Worm (Caenorhabditis elegans) whole organism, L3 larva: ENCODE results near the gene F55C9.14.

ENCODE experiments used
- aly-2 ChIP-seq: fragments of 150-350 bp; optimal IDR thresholded peaks from 2 replicates; lab custom pipeline; 2014; ENCODE audit warnings: missing biosample characterization, missing genetic modification characterization
- ama-1 ChIP-seq: fragments of 150-350 bp; optimal IDR thresholded peaks from 2 replicates; lab custom pipeline; 2018
- ceh-16 ChIP-seq: sonication (generic microtip); optimal IDR thresholded peaks from 2 replicates; lab custom pipeline; 2017; ENCODE audit warnings: missing biosample characterization, missing genetic modification characterization
- ceh-82 ChIP-seq: fragments of 150-350 bp; optimal IDR thresholded peaks from 2 replicates; lab custom pipeline; 2014; ENCODE audit warnings: missing biosample characterization, missing genetic modification characterization
- ceh-9 ChIP-seq: sonication (generic microtip); optimal IDR thresholded peaks from 2 replicates; lab custom pipeline; 2018; ENCODE audit warnings: missing biosample characterization, missing genetic modification characterization
- daf-12 ChIP-seq: fragments of 150-350 bp; optimal IDR thresholded peaks from 2 replicates; lab custom pipeline; 2014; ENCODE audit warnings: missing biosample characterization, missing genetic modification reagents, missing genetic modification characterization
- egl-5 ChIP-seq: fragments of 150-350 bp; optimal IDR thresholded peaks from 2 replicates; lab custom pipeline; 2017; ENCODE audit warnings: missing biosample characterization, missing genetic modification reagents, missing genetic modification characterization, inconsistent platforms
- elt-1 ChIP-seq: fragments of 150-350 bp; optimal IDR thresholded peaks from 2 replicates; lab custom pipeline; 2014; ENCODE audit warnings: missing biosample characterization, missing genetic modification characterization
- elt-2 ChIP-seq: sonication (generic microtip); optimal IDR thresholded peaks from 2 replicates; lab custom pipeline; 2016; ENCODE audit warnings: missing genetic modification reagents, mild to moderate bottlenecking, missing genetic modification characterization, missing compliant biosample characterization
- elt-3 ChIP-seq, 3 experiments: fragments of 150-350 bp in 1 of 3; sonication (generic microtip) in 2 of 3; optimal IDR thresholded peaks; 2 replicates in 2 of 3; 4 replicates in 1 of 3; lab custom pipeline; 2014 to 2017; ENCODE audit warnings: missing biosample characterization in 3 of 3, missing genetic modification characterization in 3 of 3
- eor-1 ChIP-seq, 2 experiments: fragments of 150-350 bp; optimal IDR thresholded peaks; 2 replicates each; lab custom pipeline; 2014 to 2018; ENCODE audit warnings: missing biosample characterization in 2 of 2, missing genetic modification characterization in 2 of 2
- fkh-10 ChIP-seq: sonication (generic microtip); optimal IDR thresholded peaks from 2 replicates; lab custom pipeline; 2017; ENCODE audit warnings: missing biosample characterization, missing genetic modification reagents, missing genetic modification characterization
- fkh-2 ChIP-seq: fragments of 150-350 bp; optimal IDR thresholded peaks from 2 replicates; lab custom pipeline; 2014; ENCODE audit warnings: missing biosample characterization, missing genetic modification reagents, missing genetic modification characterization
- hmg-11 ChIP-seq: sonication (generic microtip); optimal IDR thresholded peaks from 2 replicates; lab custom pipeline; 2016; ENCODE audit warnings: missing genetic modification characterization, missing compliant biosample characterization
- jun-1 ChIP-seq: fragments of 150-350 bp; optimal IDR thresholded peaks from 2 replicates; lab custom pipeline; 2014; ENCODE audit warnings: missing biosample characterization, missing genetic modification reagents, missing genetic modification characterization
- lsy-12 ChIP-seq: sonication (generic microtip); optimal IDR thresholded peaks from 2 replicates; lab custom pipeline; 2016; ENCODE audit warnings: mild to moderate bottlenecking, missing genetic modification characterization, missing compliant biosample characterization
- mdl-1 ChIP-seq: fragments of 150-350 bp; optimal IDR thresholded peaks from 2 replicates; lab custom pipeline; 2014; ENCODE audit warnings: missing biosample characterization, missing genetic modification characterization
- mml-1 ChIP-seq: fragments of 150-350 bp; sonication (generic microtip); optimal IDR thresholded peaks from 3 replicates; lab custom pipeline; 2014; ENCODE audit warnings: missing biosample characterization, missing genetic modification characterization
- nhr-11 ChIP-seq: fragments of 150-350 bp; optimal IDR thresholded peaks from 2 replicates; lab custom pipeline; 2014; ENCODE audit warnings: missing biosample characterization, missing genetic modification characterization
- nhr-12 ChIP-seq: fragments of 150-350 bp; optimal IDR thresholded peaks from 2 replicates; lab custom pipeline; 2014; ENCODE audit warnings: missing biosample characterization, missing genetic modification characterization
- nhr-23 ChIP-seq: fragments of 150-350 bp; optimal IDR thresholded peaks from 2 replicates; lab custom pipeline; 2014; ENCODE audit warnings: missing biosample characterization, missing genetic modification reagents, missing genetic modification characterization
- nhr-28 ChIP-seq: fragments of 150-350 bp; optimal IDR thresholded peaks from 2 replicates; lab custom pipeline; 2014; ENCODE audit warnings: missing biosample characterization, missing genetic modification characterization
- nhr-67 ChIP-seq: fragments of 150-350 bp; optimal IDR thresholded peaks from 2 replicates; lab custom pipeline; 2014; ENCODE audit warnings: missing biosample characterization, missing genetic modification characterization
- nhr-76 ChIP-seq: fragments of 150-350 bp; sonication (generic microtip); optimal IDR thresholded peaks from 5 replicates; lab custom pipeline; 2014; ENCODE audit warnings: missing biosample characterization, missing genetic modification characterization
- nhr-77 ChIP-seq: fragments of 150-350 bp; optimal IDR thresholded peaks from 2 replicates; lab custom pipeline; 2014; ENCODE audit warnings: missing biosample characterization, missing genetic modification characterization
- pha-4 ChIP-seq: fragments of 150-350 bp; optimal IDR thresholded peaks from 2 replicates; lab custom pipeline; 2014; ENCODE audit warnings: missing biosample characterization, missing genetic modification reagents, missing genetic modification characterization
- pqm-1 ChIP-seq: fragments of 150-350 bp; optimal IDR thresholded peaks from 2 replicates; lab custom pipeline; 2017; ENCODE audit warnings: missing biosample characterization, missing genetic modification characterization, inconsistent platforms
- sea-2 ChIP-seq: fragments of 150-350 bp; sonication (generic microtip); optimal IDR thresholded peaks from 4 replicates; lab custom pipeline; 2014; ENCODE audit warnings: missing biosample characterization, missing genetic modification reagents, missing genetic modification characterization
- skn-1 ChIP-seq: fragments of 150-350 bp; optimal IDR thresholded peaks from 2 replicates; lab custom pipeline; 2014; ENCODE audit warnings: missing biosample characterization, missing genetic modification characterization
- snpc-4 ChIP-seq: fragments of 150-350 bp; optimal IDR thresholded peaks from 2 replicates; lab custom pipeline; 2014; ENCODE audit warnings: missing biosample characterization, missing genetic modification characterization
- unc-39 ChIP-seq: sonication (generic microtip); optimal IDR thresholded peaks from 4 replicates; lab custom pipeline; 2017; ENCODE audit warnings: missing biosample characterization, missing genetic modification characterization
- unc-62 ChIP-seq: fragments of 150-350 bp; sonication (generic microtip); optimal IDR thresholded peaks from 4 replicates; lab custom pipeline; 2014; ENCODE audit warnings: missing biosample characterization, missing genetic modification reagents, missing genetic modification characterization
- zag-1 ChIP-seq: fragments of 150-350 bp; optimal IDR thresholded peaks from 2 replicates; lab custom pipeline; 2014; ENCODE audit warnings: missing biosample characterization, missing genetic modification characterization
- ztf-11 ChIP-seq: fragments of 150-350 bp; optimal IDR thresholded peaks from 2 replicates; lab custom pipeline; 2014; ENCODE audit warnings: missing biosample characterization, missing genetic modification characterization
- ztf-4 ChIP-seq: fragments of 150-350 bp; optimal IDR thresholded peaks from 2 replicates; lab custom pipeline; 2014; ENCODE audit warnings: missing biosample characterization, missing genetic modification characterization

F55C9.14 gene

DNA sequence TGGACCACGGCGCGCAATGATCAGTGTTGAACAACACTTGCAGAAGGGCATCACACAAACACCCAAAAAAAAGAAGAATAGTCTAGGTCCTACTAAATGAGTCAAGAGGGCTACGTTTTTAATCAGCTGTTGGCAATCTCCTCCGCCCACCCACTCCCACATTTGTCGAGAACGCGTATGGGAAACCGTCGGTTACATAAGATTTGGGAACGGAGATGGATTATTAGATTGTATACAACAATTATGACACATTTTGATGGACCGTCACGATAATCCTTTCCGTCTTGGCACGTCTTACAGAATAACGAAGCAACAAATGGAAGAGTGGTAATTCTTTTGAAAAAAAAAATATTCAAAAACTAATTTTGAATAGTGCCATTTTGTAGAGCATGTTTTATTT is 13.4 kb upstream of the F55C9.14 start:
- TF ChIP-seq ceh-82 (tag; lab: Kevin White, UChicago), result no peak
- no peak for TF ChIP-seq mdl-1 (tag; lab: Kevin White, UChicago)
- no peak for TF ChIP-seq snpc-4 (tag; lab: Kevin White, UChicago)
- TF ChIP-seq nhr-76, result no peak
- TF ChIP-seq fkh-10 (GFP tag; lab: Kevin White, UChicago), result no peak
- no peak for TF ChIP-seq nhr-28
- no peak for TF ChIP-seq ama-1 (lab: Kevin White, UChicago)
- no peak for TF ChIP-seq nhr-11 (tag; lab: Kevin White, UChicago)
- TF ChIP-seq eor-1 (tag; optimal IDR thresholded peaks at IDR 0.05; lab: Kevin White, UChicago), result no peak

DNA sequence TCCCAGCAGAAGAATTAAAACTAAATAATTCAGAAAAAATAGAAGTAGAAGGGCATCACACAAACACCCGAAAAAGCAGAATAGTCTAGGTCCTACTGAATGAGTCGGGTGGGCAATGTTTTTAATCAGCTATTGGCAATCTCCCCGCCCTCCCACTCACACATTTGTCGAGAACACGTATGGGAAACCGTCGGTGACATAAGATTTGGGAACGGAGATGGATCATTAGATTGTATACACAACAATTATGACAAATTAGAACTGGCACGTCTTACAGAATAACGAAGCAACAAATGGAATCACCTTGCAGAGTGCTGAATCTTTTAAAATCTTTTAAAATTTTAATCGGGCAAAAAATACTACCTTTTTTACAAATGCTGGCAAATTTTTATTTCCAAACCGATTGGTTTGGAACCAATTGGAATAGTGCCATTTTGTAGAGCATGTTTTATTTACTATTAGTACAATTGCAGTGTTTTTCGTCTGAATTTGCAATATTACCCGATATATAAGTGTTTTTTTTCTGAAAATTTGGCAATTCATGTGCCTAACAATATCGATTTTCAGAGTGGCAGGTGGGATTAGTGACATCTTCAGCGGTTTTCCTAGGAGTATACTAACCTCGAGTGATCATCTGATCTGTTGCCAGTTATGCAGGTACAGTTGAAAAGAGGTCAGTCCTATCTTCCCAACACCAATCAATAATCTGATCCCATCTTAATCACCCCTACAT is 11.1 kb upstream of the F55C9.14 start, which contains the start of the genes F55C9.3 and fbxb-57:
Gene F55C9.3, minus strand, starts transcription at position 101 of the 733 bp plus-strand sequence.
Gene fbxb-57, plus strand, starts transcription at position 683 of the 733 bp plus-strand sequence.
- TF ChIP-seq ztf-11 (tag; lab: Kevin White, UChicago) (no peak), aly-2 (tag; lab: Kevin White, UChicago) (no peak), fkh-10 (GFP tag; lab: Kevin White, UChicago) (no peak), ceh-82 (tag; lab: Kevin White, UChicago) (no peak), mml-1 (tag; lab: Kevin White, UChicago) (no peak), elt-3 (tag; optimal IDR thresholded peaks at IDR 0.05; lab: Kevin White, UChicago) (no peak), mdl-1 (tag; lab: Kevin White, UChicago) (no peak), daf-12 (tag; lab: Kevin White, UChicago) (no peak), sea-2 (no peak)

DNA sequence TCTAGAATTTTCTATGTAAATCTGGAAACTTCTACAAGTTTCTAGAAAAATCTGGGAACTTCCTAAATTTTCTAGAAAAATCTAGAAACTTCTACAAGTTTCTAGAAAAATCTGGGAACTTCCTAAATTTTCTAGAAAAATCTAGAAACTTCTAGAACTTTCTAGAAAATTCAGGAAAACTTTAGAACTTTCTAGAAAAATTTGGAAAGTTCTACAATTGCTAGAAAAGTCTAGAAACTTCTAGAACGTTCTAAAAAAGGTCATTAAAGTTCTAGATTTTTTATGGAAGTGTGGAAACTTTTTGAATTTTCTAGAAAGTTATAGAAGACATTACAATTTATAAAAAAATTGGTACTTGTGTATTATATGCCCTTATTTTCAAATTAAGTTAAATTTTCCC is 6.3 kb upstream of the F55C9.14 start, which contains the start of gene F55C9.5:
Gene F55C9.5, minus strand, starts transcription at position 101 of the 400 bp plus-strand sequence.
- TF ChIP-seq nhr-11 (tag; lab: Kevin White, UChicago) (no peak), elt-1 (tag; lab: Kevin White, UChicago) (no peak), ztf-11 (tag; lab: Kevin White, UChicago) (no peak), nhr-23 (no peak), hmg-11 (tag; lab: Kevin White, UChicago) (no peak), zag-1 (tag; lab: Kevin White, UChicago) (no peak), nhr-28 (no peak), aly-2 (tag; lab: Kevin White, UChicago) (no peak), daf-12 (tag; lab: Kevin White, UChicago) (no peak), nhr-12 (tag; lab: Kevin White, UChicago) (no peak), eor-1 (tag; optimal IDR thresholded peaks at IDR 0.05; lab: Kevin White, UChicago) (no peak), elt-3 (tag; optimal IDR thresholded peaks at IDR 0.05; lab: Kevin White, UChicago) (no peak), fkh-10 (GFP tag; lab: Kevin White, UChicago) (no peak), nhr-67 (tag; lab: Kevin White, UChicago) (no peak), ama-1 (lab: Kevin White, UChicago) (no peak), skn-1 (no peak)

DNA sequence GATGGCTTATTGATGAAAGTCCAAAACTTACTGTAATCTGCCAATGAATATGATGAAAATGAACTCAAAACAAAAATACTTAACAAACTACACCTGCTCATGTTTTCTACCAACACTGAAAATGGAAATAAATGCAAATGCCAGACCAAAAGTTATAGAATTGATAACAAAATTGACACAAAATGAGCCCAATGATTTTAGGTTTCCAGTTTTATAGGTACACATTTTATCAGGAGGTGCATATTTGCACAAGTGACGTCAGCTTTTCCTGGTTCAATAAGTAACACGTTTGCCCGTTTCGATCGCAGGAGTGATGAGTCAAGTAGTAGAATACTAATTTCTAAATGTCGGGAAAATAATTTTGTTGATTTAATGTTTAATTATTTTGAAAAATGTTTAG is 2.6 kb upstream of the F55C9.14 start, which contains the start of gene F55C9.6:
Gene F55C9.6, minus strand, starts transcription at position 101 of the 400 bp plus-strand sequence.
- TF ChIP-seq ztf-4 (tag; lab: Kevin White, UChicago) (no peak), skn-1 (no peak), nhr-12 (tag; lab: Kevin White, UChicago) (no peak), nhr-23 (no peak), sea-2 (no peak), elt-2 (tag; lab: Kevin White, UChicago) (no peak), fkh-2 (tag; lab: Kevin White, UChicago) (no peak), ceh-9 (tag; lab: Kevin White, UChicago) (no peak), ama-1 (lab: Kevin White, UChicago) (no peak), ceh-16 (tag; lab: Kevin White, UChicago) (no peak), daf-12 (tag; lab: Kevin White, UChicago) (no peak), pqm-1 (tag; lab: Kevin White, UChicago) (no peak)

DNA sequence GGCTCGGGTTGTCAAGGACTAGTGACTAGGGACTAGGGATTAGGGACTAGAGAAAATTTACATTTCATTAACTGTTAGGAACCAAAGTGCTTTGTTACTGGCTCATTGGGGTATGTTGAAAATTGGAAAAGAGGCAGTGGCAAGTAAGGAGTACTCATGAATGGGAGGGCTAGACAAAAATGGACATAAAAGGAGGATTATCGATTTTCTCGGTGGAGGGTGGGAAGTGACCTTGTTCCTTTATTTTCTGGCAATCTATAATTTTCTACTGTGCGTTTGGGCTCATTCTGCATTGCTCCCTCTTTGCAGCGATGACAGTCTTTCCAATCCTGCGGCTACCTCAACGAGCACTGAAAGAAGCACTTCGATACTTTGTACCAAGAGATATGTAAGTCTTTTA is 1.9 kb upstream of the F55C9.14 start, which contains the start of gene fbxb-60:
Gene fbxb-60, plus strand, starts transcription at position 301 of the 400 bp plus-strand sequence.
- TF ChIP-seq fkh-10 (GFP tag; lab: Kevin White, UChicago), result no peak
- TF ChIP-seq nhr-67 (tag; lab: Kevin White, UChicago), result no peak
- TF ChIP-seq fkh-2 (tag; lab: Kevin White, UChicago), result no peak
- TF ChIP-seq nhr-28, result no peak
- TF ChIP-seq ztf-11 (tag; lab: Kevin White, UChicago), result no peak
- TF ChIP-seq pha-4 (tag; lab: Kevin White, UChicago), result no peak
- TF ChIP-seq unc-62 (GFP tag; lab: Kevin White, UChicago), result no peak
- no peak for TF ChIP-seq jun-1 (tag; lab: Kevin White, UChicago)
- no peak for TF ChIP-seq egl-5 (tag; lab: Kevin White, UChicago)
- TF ChIP-seq elt-1 (tag; lab: Kevin White, UChicago), result no peak
- no peak for TF ChIP-seq lsy-12 (tag; lab: Kevin White, UChicago)
- TF ChIP-seq nhr-77 (tag; lab: Kevin White, UChicago), result no peak
- no peak for TF ChIP-seq unc-39 (tag; lab: Kevin White, UChicago)
